Worm (Caenorhabditis elegans): ENCODE data around the gene M03A8.3.

The M03A8.3 gene

ce11 chrX:6805427-6805826 lies 5.6 kb downstream of the M03A8.3 start:
- TF ChIP-seq sox-2 (GFP tag; IDR thresholded peaks at IDR 0.05) (no peak), ceh-22 (tag; optimal IDR thresholded peaks at IDR 0.05) (no peak)

ce11 chrX:6806463-6806862 lies 6.6 kb downstream of the M03A8.3 start, which contains the start of gene atg-2:
TSS of gene atg-2 (plus strand) at chrX:6806763.
- no peak for TF ChIP-seq hlh-8 (tag; optimal IDR thresholded peaks at IDR 0.05)
- TF ChIP-seq unc-86 (tag; optimal IDR thresholded peaks at IDR 0.05) = no peak
- TF ChIP-seq tbx-2 (tag; optimal IDR thresholded peaks at IDR 0.05) = no peak
- no peak for TF ChIP-seq ceh-45 (GFP tag; IDR thresholded peaks at IDR 0.05)
- no peak for TF ChIP-seq che-1 (tag; optimal IDR thresholded peaks at IDR 0.05)
- TF ChIP-seq sdc-2 (tag; optimal IDR thresholded peaks at IDR 0.05) = peak; percentile 37
- TF ChIP-seq gmeb-2 (tag; optimal IDR thresholded peaks at IDR 0.05) = no peak
- TF ChIP-seq tbx-7 (tag; optimal IDR thresholded peaks at IDR 0.05) = no peak
- no peak for TF ChIP-seq pha-4 (tag; optimal IDR thresholded peaks at IDR 0.05)
- no peak for TF ChIP-seq ceh-14 (tag; optimal IDR thresholded peaks at IDR 0.05)
- no peak for TF ChIP-seq ceh-24 (tag; optimal IDR thresholded peaks at IDR 0.05)
- TF ChIP-seq ceh-31 (tag; optimal IDR thresholded peaks at IDR 0.05) = peak; percentile 29
- no peak for TF ChIP-seq ceh-30 (tag; optimal IDR thresholded peaks at IDR 0.05)
- peak; percentile 15 for TF ChIP-seq nfya-1 (tag; optimal IDR thresholded peaks at IDR 0.05)
- TF ChIP-seq pax-1 (tag; optimal IDR thresholded peaks at IDR 0.05) = no peak
- TF ChIP-seq mec-3 (tag; optimal IDR thresholded peaks at IDR 0.05; ENCODE audit: borderline replicate concordance) = no peak
- TF ChIP-seq ceh-2 (tag; optimal IDR thresholded peaks at IDR 0.05) = no peak
- TF ChIP-seq C38D4.7 (GFP tag; optimal IDR thresholded peaks at IDR 0.05) = no peak
- TF ChIP-seq pat-9 (tag; optimal IDR thresholded peaks at IDR 0.05) = no peak
- TF ChIP-seq hlh-15 (tag; optimal IDR thresholded peaks at IDR 0.05) = no peak
- no peak for TF ChIP-seq unc-3 (GFP tag; conservative IDR thresholded peaks at IDR 0.05)
- no peak for TF ChIP-seq unc-3 (tag; optimal IDR thresholded peaks at IDR 0.05)
- no peak for TF ChIP-seq unc-55 (GFP tag; optimal IDR thresholded peaks at IDR 0.05)
- TF ChIP-seq lim-6 (tag; optimal IDR thresholded peaks at IDR 0.05) = no peak
- TF ChIP-seq sox-2 (GFP tag; IDR thresholded peaks at IDR 0.05) = no peak

- no peak for TF ChIP-seq Y22D7AL.16 (tag; optimal IDR thresholded peaks at IDR 0.05)
- TF ChIP-seq ztf-16 (tag; optimal IDR thresholded peaks at IDR 0.05) = no peak
- peak; percentile 46 for TF ChIP-seq nfya-1 (tag; optimal IDR thresholded peaks at IDR 0.05)
- peak; percentile 53 for TF ChIP-seq ref-2 (tag; optimal IDR thresholded peaks at IDR 0.05)
- no peak for TF ChIP-seq fkh-6 (tag; optimal IDR thresholded peaks at IDR 0.05)
- no peak for TF ChIP-seq pag-3 (tag; optimal IDR thresholded peaks at IDR 0.05; ENCODE audit: borderline replicate concordance)
- TF ChIP-seq ceh-34 (tag; optimal IDR thresholded peaks at IDR 0.05) = no peak
- TF ChIP-seq dve-1 (tag; optimal IDR thresholded peaks at IDR 0.05) = no peak
- TF ChIP-seq gmeb-2 (tag; optimal IDR thresholded peaks at IDR 0.05) = no peak
- no peak for TF ChIP-seq pha-2 (tag; optimal IDR thresholded peaks at IDR 0.05)
- TF ChIP-seq ets-4 (tag; optimal IDR thresholded peaks at IDR 0.05) = no peak
- peak; percentile 41 for TF ChIP-seq tbx-2 (tag; optimal IDR thresholded peaks at IDR 0.05)
- TF ChIP-seq elt-2 (tag; optimal IDR thresholded peaks at IDR 0.05) = peak; percentile 58
- TF ChIP-seq hlh-15 (tag; optimal IDR thresholded peaks at IDR 0.05) = no peak
- no peak for TF ChIP-seq mec-3 (tag; optimal IDR thresholded peaks at IDR 0.05; ENCODE audit: borderline replicate concordance)
- peak; percentile 60 for TF ChIP-seq sdc-2 (tag; optimal IDR thresholded peaks at IDR 0.05)
- no peak for TF ChIP-seq K02D7.2 (tag; optimal IDR thresholded peaks at IDR 0.05)
- no peak for TF ChIP-seq ceh-2 (tag; optimal IDR thresholded peaks at IDR 0.05)
- peak; percentile 38 for TF ChIP-seq unc-42 (tag; optimal IDR thresholded peaks at IDR 0.05)
- peak; percentile 56 for TF ChIP-seq hlh-6 (tag; optimal IDR thresholded peaks at IDR 0.05)
- no peak for TF ChIP-seq hlh-13 (GFP tag; optimal IDR thresholded peaks at IDR 0.05)
- peak; percentile 20; the same call in 1 of the 2 replicates for TF ChIP-seq sox-2 (GFP tag; IDR thresholded peaks at IDR 0.05)
- TF ChIP-seq tbx-7 (tag; optimal IDR thresholded peaks at IDR 0.05) = no peak
- TF ChIP-seq ceh-31 (tag; optimal IDR thresholded peaks at IDR 0.05) = peak; percentile 76
- no peak for TF ChIP-seq ceh-22 (tag; optimal IDR thresholded peaks at IDR 0.05)
- TF ChIP-seq C38D4.7 (GFP tag; optimal IDR thresholded peaks at IDR 0.05) = no peak
- TF ChIP-seq K09A11.1 (tag; optimal IDR thresholded peaks at IDR 0.05; ENCODE audit: insufficient read depth) = no peak
- peak; percentile 73 for TF ChIP-seq hlh-30 (tag; optimal IDR thresholded peaks at IDR 0.05; ENCODE audit: insufficient read depth)
- TF ChIP-seq madf-2 (tag; optimal IDR thresholded peaks at IDR 0.05) = no peak
- TF ChIP-seq ceh-9 (tag; optimal IDR thresholded peaks at IDR 0.05) = no peak
These were observed 7.4 kb downstream of the M03A8.3 start for ce11 chrX:6807137-6807861.

Data from whole organism, late embryonic.